Fruit fly (Drosophila melanogaster) whole organism, adult: ENCODE data around the gene Pex14.
A peak's percentile ranks its signal among the peaks of the same experiment; 100 is the strongest.

Source experiments
- CG11617 ChIP-seq: fragments of 200-800 bp; sonication (Bioruptor generic); optimal IDR thresholded peaks from 2 replicates; lab custom pipeline; 2017; ENCODE audit warnings: mild to moderate bottlenecking, missing biosample characterization, missing genetic modification reagents, missing genetic modification characterization
- CG12768 ChIP-seq: fragments of 200-800 bp; sonication (Bioruptor generic); optimal IDR thresholded peaks from 2 replicates; lab custom pipeline; 2017; ENCODE audit warnings: missing biosample characterization, missing genetic modification characterization, mild to moderate bottlenecking, moderate library complexity, missing genetic modification reagents
- CG14711 ChIP-seq: fragments of 200-800 bp; sonication (Bioruptor generic); optimal IDR thresholded peaks from 2 replicates; lab custom pipeline; 2018; ENCODE audit warnings: missing biosample characterization, mild to moderate bottlenecking, missing genetic modification characterization, moderate library complexity
- CG1620 ChIP-seq: fragments of 200-800 bp; sonication (Bioruptor generic); optimal IDR thresholded peaks from 2 replicates; lab custom pipeline; 2016; ENCODE audit warnings: missing biosample characterization, missing genetic modification characterization
- CG33017 ChIP-seq: fragments of 200-800 bp; sonication (Bioruptor generic); optimal IDR thresholded peaks from 2 replicates; lab custom pipeline; 2018; ENCODE audit warnings: missing biosample characterization, mild to moderate bottlenecking, missing genetic modification characterization, moderate library complexity
- CG5204 ChIP-seq: fragments of 200-800 bp; sonication (Bioruptor generic); optimal IDR thresholded peaks from 2 replicates; lab custom pipeline; 2016; ENCODE audit warnings: missing biosample characterization, missing genetic modification characterization
- CG7045 ChIP-seq: fragments of 200-800 bp; sonication (Bioruptor generic); optimal IDR thresholded peaks from 2 replicates; lab custom pipeline; 2017; ENCODE audit warnings: missing biosample characterization, mild to moderate bottlenecking, missing genetic modification characterization
- CG7101 ChIP-seq: fragments of 200-800 bp; sonication (Bioruptor generic); optimal IDR thresholded peaks from 2 replicates; lab custom pipeline; 2018; ENCODE audit warnings: missing biosample characterization, mild to moderate bottlenecking, missing genetic modification characterization, moderate library complexity
- Clk ChIP-seq: fragments of 200-800 bp; sonication (Bioruptor generic); optimal IDR thresholded peaks from 2 replicates; lab custom pipeline; 2017; ENCODE audit warnings: missing biosample characterization, missing genetic modification characterization
- Crg-1 ChIP-seq: fragments of 200-800 bp; sonication (Bioruptor generic); optimal IDR thresholded peaks from 2 replicates; lab custom pipeline; 2016; ENCODE audit warnings: missing biosample characterization, missing genetic modification characterization
- Hr96 ChIP-seq: fragments of 200-800 bp; sonication (Bioruptor generic); optimal IDR thresholded peaks from 2 replicates; lab custom pipeline; 2016; ENCODE audit warnings: missing biosample characterization, missing genetic modification characterization
- Mnt ChIP-seq: fragments of 200-800 bp; sonication (Bioruptor generic); optimal IDR thresholded peaks from 2 replicates; lab custom pipeline; 2016; ENCODE audit warnings: missing biosample characterization, mild to moderate bottlenecking, missing genetic modification characterization
- bab1 ChIP-seq: fragments of 200-800 bp; sonication (Bioruptor generic); optimal IDR thresholded peaks from 3 replicates; lab custom pipeline; 2019; ENCODE audit warnings: missing biosample characterization, mild to moderate bottlenecking, missing genetic modification characterization, moderate library complexity
- cic ChIP-seq: fragments of 200-800 bp; sonication (Bioruptor generic); optimal IDR thresholded peaks from 2 replicates; lab custom pipeline; 2017; ENCODE audit warnings: missing biosample characterization, mild to moderate bottlenecking, missing genetic modification characterization, moderate library complexity
- cnc ChIP-seq, 2 experiments: fragments of >200 bp; optimal IDR thresholded peaks; 2 replicates each; lab custom pipeline; 2017
- kay ChIP-seq: fragments of 200-800 bp; sonication (Bioruptor generic); peaks from one replicate; lab custom pipeline; 2016; ENCODE audit warnings: missing biosample characterization, missing genetic modification characterization, borderline replicate concordance
- ovo ChIP-seq: fragments of 200-800 bp; sonication (Bioruptor generic); optimal IDR thresholded peaks from 2 replicates; lab custom pipeline; 2016; ENCODE audit warnings: missing biosample characterization, missing genetic modification characterization
- pad ChIP-seq: fragments of 200-800 bp; sonication (Bioruptor generic); optimal IDR thresholded peaks from 3 replicates; lab custom pipeline; 2017; ENCODE audit warnings: missing biosample characterization, missing genetic modification characterization, mild to moderate bottlenecking, moderate library complexity, missing genetic modification reagents
- tj ChIP-seq: fragments of 200-800 bp; sonication (Bioruptor generic); optimal IDR thresholded peaks from 3 replicates; lab custom pipeline; 2017; ENCODE audit warnings: missing biosample characterization, mild to moderate bottlenecking, missing genetic modification characterization, moderate library complexity
- toe ChIP-seq: fragments of 200-800 bp; sonication (Bioruptor generic); optimal IDR thresholded peaks from 2 replicates; lab custom pipeline; 2016; ENCODE audit warnings: missing biosample characterization, missing genetic modification characterization

The Pex14 gene

dm6 chr3L:20752964-20753363 is 25.6 kb upstream of the Pex14 start:
- TF ChIP-seq CG33017 (no peak), CG14711 (tag; lab: Kevin White, UChicago) (no peak), tj (no peak), bab1 (GFP tag; lab: Kevin White, UChicago) (no peak), CG7045 (GFP tag; lab: Kevin White, UChicago) (no peak), Clk (GFP tag; lab: Kevin White, UChicago) (no peak), CG11617 (GFP tag; lab: Kevin White, UChicago) (no peak), ovo (no peak), CG5204 (GFP tag; lab: Kevin White, UChicago) (no peak), CG7101 (tag; lab: Kevin White, UChicago) (no peak), cnc (optimal IDR thresholded peaks at IDR 0.05; lab: Kevin White, UChicago) (no peak), CG1620 (GFP tag; lab: Kevin White, UChicago) (no peak), Hr96 (GFP tag; lab: Kevin White, UChicago) (no peak), pad (GFP tag; lab: Kevin White, UChicago) (no peak), toe (GFP tag; lab: Kevin White, UChicago) (no peak), cic (no peak)

dm6 chr3L:20755585-20755984 is 23.0 kb upstream of the Pex14 start, which contains the start of gene CG33912:
TSS of gene CG33912 (minus strand) at chr3L:20755685.
- no peak for TF ChIP-seq CG12768
- no peak for TF ChIP-seq tj
- no peak for TF ChIP-seq CG7045 (GFP tag; lab: Kevin White, UChicago)
- TF ChIP-seq Crg-1 (GFP tag; lab: Kevin White, UChicago) = no peak
- TF ChIP-seq CG5204 (GFP tag; lab: Kevin White, UChicago) = no peak
- TF ChIP-seq CG7101 (tag; lab: Kevin White, UChicago) = no peak
- no peak for TF ChIP-seq cic
- TF ChIP-seq CG11617 (GFP tag; lab: Kevin White, UChicago) = no peak
- no peak for TF ChIP-seq kay
- TF ChIP-seq ovo = no peak
- no peak for TF ChIP-seq CG33017
- no peak for TF ChIP-seq CG1620 (GFP tag; lab: Kevin White, UChicago)
- no peak for TF ChIP-seq Clk (GFP tag; lab: Kevin White, UChicago)
- no peak for TF ChIP-seq Mnt
- TF ChIP-seq CG14711 (tag; lab: Kevin White, UChicago) = no peak
- no peak for TF ChIP-seq toe (GFP tag; lab: Kevin White, UChicago)
- TF ChIP-seq Hr96 (GFP tag; lab: Kevin White, UChicago) = no peak
- no peak for TF ChIP-seq bab1 (GFP tag; lab: Kevin White, UChicago)
- no peak for TF ChIP-seq pad (GFP tag; lab: Kevin White, UChicago)

- no peak for TF ChIP-seq cic
- no peak for TF ChIP-seq Mnt
- TF ChIP-seq CG11617 (GFP tag; lab: Kevin White, UChicago) = no peak
- TF ChIP-seq CG1620 (GFP tag; lab: Kevin White, UChicago) = no peak
- no peak for TF ChIP-seq Hr96 (GFP tag; lab: Kevin White, UChicago)
- no peak for TF ChIP-seq Clk (GFP tag; lab: Kevin White, UChicago)
- no peak for TF ChIP-seq cnc (optimal IDR thresholded peaks at IDR 0.05; lab: Kevin White, UChicago)
- no peak for TF ChIP-seq CG14711 (tag; lab: Kevin White, UChicago)
- TF ChIP-seq CG5204 (GFP tag; lab: Kevin White, UChicago) = no peak
- TF ChIP-seq kay = no peak
These were observed 20.0 kb upstream of the Pex14 start, which contains the start of gene CG43251 for dm6 chr3L:20758583-20758982. TSS of gene CG43251 (plus strand) at chr3L:20758883.

dm6 chr3L:20761482-20761881 is 17.1 kb upstream of the Pex14 start:
- TF ChIP-seq Hr96 (GFP tag; lab: Kevin White, UChicago) (no peak), CG14711 (tag; lab: Kevin White, UChicago) (no peak), tj (peak; percentile 78), cic (no peak), Clk (GFP tag; lab: Kevin White, UChicago) (no peak), CG33017 (no peak)

- no peak for TF ChIP-seq cnc (optimal IDR thresholded peaks at IDR 0.05; lab: Kevin White, UChicago)
- no peak for TF ChIP-seq CG11617 (GFP tag; lab: Kevin White, UChicago)
- TF ChIP-seq Mnt = no peak
- no peak for TF ChIP-seq ovo
- no peak for TF ChIP-seq CG1620 (GFP tag; lab: Kevin White, UChicago)
These were observed 11.4 kb upstream of the Pex14 start for dm6 chr3L:20767227-20767626.

dm6 chr3L:20769350-20769749 is 9.2 kb upstream of the Pex14 start, which contains the start of the genes CG4074 and CG4186:
TSS of gene CG4074 (minus strand) at chr3L:20769500.
TSS of gene CG4186 (plus strand) at chr3L:20769586.
- TF ChIP-seq ovo (no peak), Hr96 (GFP tag; lab: Kevin White, UChicago) (no peak), CG5204 (GFP tag; lab: Kevin White, UChicago) (no peak), Mnt (peak; percentile 18), CG11617 (GFP tag; lab: Kevin White, UChicago) (peak; percentile 17), bab1 (GFP tag; lab: Kevin White, UChicago) (peak; percentile 17), CG7045 (GFP tag; lab: Kevin White, UChicago) (no peak), kay (peak; percentile 66), Clk (GFP tag; lab: Kevin White, UChicago) (no peak), CG14711 (tag; lab: Kevin White, UChicago) (no peak), CG12768 (no peak), CG1620 (GFP tag; lab: Kevin White, UChicago) (no peak), Crg-1 (GFP tag; lab: Kevin White, UChicago) (no peak), CG7101 (tag; lab: Kevin White, UChicago) (no peak)
